Worm (Caenorhabditis elegans): Measurements from ENCODE around the gene Y48E1B.17.

- no peak for TF ChIP-seq cog-1 (tag; optimal IDR thresholded peaks at IDR 0.05)
- TF ChIP-seq ref-1 (GFP tag; conservative IDR thresholded peaks at IDR 0.05), result no peak
- TF ChIP-seq ztf-29 (GFP tag; IDR thresholded peaks at IDR 0.05), result no peak
- TF ChIP-seq flt-1 (GFP tag; IDR thresholded peaks at IDR 0.05), result no peak
- no peak for TF ChIP-seq ztf-23 (GFP tag; IDR thresholded peaks at IDR 0.05)
- TF ChIP-seq tab-1 (GFP tag; IDR thresholded peaks at IDR 0.05), result no peak
Observed at ce11 chrII:13531118-13531517, 9.8 kb downstream of the Y48E1B.17 start, which contains the start of gene snx-14.
